Worm (Caenorhabditis elegans) whole organism, late embryonic: ENCODE data around the gene lips-7.
A peak's percentile ranks its signal among the peaks of the same experiment; 100 is the strongest.

Source experiments
- C08G9.2 ChIP-seq: sonication (generic microtip); optimal IDR thresholded peaks from 2 replicates; lab custom pipeline; 2016; ENCODE audit warnings: mild to moderate bottlenecking, missing genetic modification characterization, moderate library complexity, missing compliant biosample characterization
- C38D4.7 ChIP-seq: fragments of 200-800 bp; sonication (Bioruptor generic); optimal IDR thresholded peaks from 2 replicates; lab custom pipeline; 2018; ENCODE audit warnings: mild to moderate bottlenecking, missing genetic modification characterization, moderate library complexity, missing compliant biosample characterization
- K09A11.1 ChIP-seq: sonication (generic microtip); optimal IDR thresholded peaks from 2 replicates; lab custom pipeline; 2017; ENCODE audit warnings: antibody characterized with exemption, mild to moderate bottlenecking, missing genetic modification characterization, missing compliant biosample characterization; ENCODE audit not compliant: insufficient read depth
- T23F11.4 ChIP-seq: fragments of 200-800 bp; sonication (Bioruptor generic); optimal IDR thresholded peaks from 2 replicates; lab custom pipeline; 2018; ENCODE audit warnings: mild to moderate bottlenecking, missing genetic modification characterization, missing compliant biosample characterization
- ahr-1 ChIP-seq: sonication (generic microtip); optimal IDR thresholded peaks from 2 replicates; lab custom pipeline; 2016; ENCODE audit warnings: missing genetic modification characterization, missing compliant biosample characterization
- ceh-19 ChIP-seq: fragments of 200-800 bp; sonication (Bioruptor generic); optimal IDR thresholded peaks from 2 replicates; lab custom pipeline; 2018; ENCODE audit warnings: mild to moderate bottlenecking, missing genetic modification characterization, missing compliant biosample characterization
- ceh-2 ChIP-seq: sonication (generic microtip); optimal IDR thresholded peaks from 2 replicates; lab custom pipeline; 2016; ENCODE audit warnings: missing genotype, missing genetic modification characterization, missing compliant biosample characterization
- ceh-31 ChIP-seq: sonication (generic microtip); optimal IDR thresholded peaks from 2 replicates; lab custom pipeline; 2016; ENCODE audit warnings: missing genetic modification characterization, missing compliant biosample characterization
- ceh-34 ChIP-seq: sonication (generic microtip); optimal IDR thresholded peaks from 2 replicates; lab custom pipeline; 2016; ENCODE audit warnings: mild to moderate bottlenecking, missing genetic modification characterization, missing compliant biosample characterization
- ceh-45 ChIP-seq: fragments of 200-800 bp; sonication (Bioruptor generic); IDR thresholded peaks from 2 replicates; pipeline ENCODE4 v1.3.6; 2022; ENCODE audit warnings: missing genetic modification reagents, missing genetic modification characterization, missing compliant biosample characterization
- che-1 ChIP-seq: sonication (generic microtip); optimal IDR thresholded peaks from 2 replicates; lab custom pipeline; 2016; ENCODE audit warnings: mild to moderate bottlenecking, missing genetic modification characterization, missing compliant biosample characterization
- elt-2 ChIP-seq: sonication (generic microtip); optimal IDR thresholded peaks from 2 replicates; lab custom pipeline; 2016; ENCODE audit warnings: missing genetic modification reagents, missing genetic modification characterization, missing compliant biosample characterization
- fax-1 ChIP-seq: sonication (generic microtip); optimal IDR thresholded peaks from 2 replicates; lab custom pipeline; 2016; ENCODE audit warnings: missing genotype, missing genetic modification characterization, missing compliant biosample characterization
- fkh-10 ChIP-seq: fragments of 150-350 bp; optimal IDR thresholded peaks from 2 replicates; lab custom pipeline; 2014; ENCODE audit warnings: missing biosample characterization, missing genetic modification reagents, missing genetic modification characterization
- hlh-6 ChIP-seq: sonication (generic microtip); optimal IDR thresholded peaks from 2 replicates; lab custom pipeline; 2016; ENCODE audit warnings: missing genotype, missing genetic modification characterization, missing compliant biosample characterization
- madf-2 ChIP-seq: sonication (generic microtip); optimal IDR thresholded peaks from 2 replicates; lab custom pipeline; 2017; ENCODE audit warnings: missing genetic modification characterization, missing compliant biosample characterization
- nfya-1 ChIP-seq: sonication (generic microtip); optimal IDR thresholded peaks from 2 replicates; lab custom pipeline; 2017; ENCODE audit warnings: missing genetic modification characterization, mild to moderate bottlenecking, missing compliant biosample characterization, antibody characterized with exemption, moderate library complexity
- nhr-11 ChIP-seq: fragments of 150-350 bp; optimal IDR thresholded peaks from 2 replicates; lab custom pipeline; 2014; ENCODE audit warnings: missing biosample characterization, missing genetic modification characterization
- nhr-232 ChIP-seq: sonication (generic microtip); optimal IDR thresholded peaks from 2 replicates; lab custom pipeline; 2016; ENCODE audit warnings: missing genetic modification characterization, missing compliant biosample characterization
- npax-4 ChIP-seq: sonication (generic microtip); optimal IDR thresholded peaks from 2 replicates; lab custom pipeline; 2016; ENCODE audit warnings: missing genetic modification characterization, missing compliant biosample characterization
- pag-3 ChIP-seq: sonication (generic microtip); optimal IDR thresholded peaks from 2 replicates; lab custom pipeline; 2016; ENCODE audit warnings: missing compliant biosample characterization, missing genetic modification characterization, borderline replicate concordance
- pax-1 ChIP-seq: fragments of 150-350 bp; optimal IDR thresholded peaks from 2 replicates; lab custom pipeline; 2014; ENCODE audit warnings: missing biosample characterization, missing genetic modification characterization
- pha-2 ChIP-seq: sonication (generic microtip); optimal IDR thresholded peaks from 2 replicates; lab custom pipeline; 2017; ENCODE audit warnings: mild to moderate bottlenecking, missing genetic modification characterization, missing compliant biosample characterization
- sdc-2 ChIP-seq: sonication (generic microtip); optimal IDR thresholded peaks from 2 replicates; lab custom pipeline; 2016; ENCODE audit warnings: missing genotype, missing genetic modification characterization, missing compliant biosample characterization
- sox-2 ChIP-seq: fragments of 200-800 bp; sonication (Bioruptor generic); IDR thresholded peaks from 2 replicates; pipeline ENCODE4 v1.3.6; 2022; ENCODE audit warnings: missing genetic modification reagents, missing genetic modification characterization, missing compliant biosample characterization
- tbx-2 ChIP-seq: sonication (generic microtip); optimal IDR thresholded peaks from 2 replicates; lab custom pipeline; 2016; ENCODE audit warnings: missing genetic modification characterization, missing compliant biosample characterization
- tbx-7 ChIP-seq: sonication (generic microtip); optimal IDR thresholded peaks from 2 replicates; lab custom pipeline; 2016; ENCODE audit warnings: missing genotype, missing genetic modification characterization, missing compliant biosample characterization
- unc-3 ChIP-seq, 2 experiments: fragments of 200-800 bp in 1 of 2; sonication (Bioruptor generic) in 1 of 2; sonication (generic microtip) in 1 of 2; conservative IDR thresholded peaks in 1 of 2; optimal IDR thresholded peaks in 1 of 2; 2 replicates each; pipeline versions ENCODE4 v1.3.6 to Lab custom; 2016 to 2022; ENCODE audit warnings: missing compliant biosample characterization in 2 of 2, missing genetic modification characterization in 2 of 2, missing genetic modification reagents in 1 of 2
- unc-42 ChIP-seq: sonication (generic microtip); optimal IDR thresholded peaks from 2 replicates; lab custom pipeline; 2016; ENCODE audit warnings: missing genotype, missing genetic modification characterization, missing compliant biosample characterization
- unc-55 ChIP-seq: sonication (generic microtip); optimal IDR thresholded peaks from 2 replicates; lab custom pipeline; 2017; ENCODE audit warnings: missing biosample characterization, missing genetic modification reagents, missing genetic modification characterization
- unc-86 ChIP-seq: sonication (generic microtip); optimal IDR thresholded peaks from 2 replicates; lab custom pipeline; 2016; ENCODE audit warnings: missing genetic modification characterization, missing compliant biosample characterization
- zip-5 ChIP-seq: sonication (generic microtip); optimal IDR thresholded peaks from 2 replicates; lab custom pipeline; 2016; ENCODE audit warnings: missing genetic modification characterization, missing compliant biosample characterization

lips-7 gene

DNA sequence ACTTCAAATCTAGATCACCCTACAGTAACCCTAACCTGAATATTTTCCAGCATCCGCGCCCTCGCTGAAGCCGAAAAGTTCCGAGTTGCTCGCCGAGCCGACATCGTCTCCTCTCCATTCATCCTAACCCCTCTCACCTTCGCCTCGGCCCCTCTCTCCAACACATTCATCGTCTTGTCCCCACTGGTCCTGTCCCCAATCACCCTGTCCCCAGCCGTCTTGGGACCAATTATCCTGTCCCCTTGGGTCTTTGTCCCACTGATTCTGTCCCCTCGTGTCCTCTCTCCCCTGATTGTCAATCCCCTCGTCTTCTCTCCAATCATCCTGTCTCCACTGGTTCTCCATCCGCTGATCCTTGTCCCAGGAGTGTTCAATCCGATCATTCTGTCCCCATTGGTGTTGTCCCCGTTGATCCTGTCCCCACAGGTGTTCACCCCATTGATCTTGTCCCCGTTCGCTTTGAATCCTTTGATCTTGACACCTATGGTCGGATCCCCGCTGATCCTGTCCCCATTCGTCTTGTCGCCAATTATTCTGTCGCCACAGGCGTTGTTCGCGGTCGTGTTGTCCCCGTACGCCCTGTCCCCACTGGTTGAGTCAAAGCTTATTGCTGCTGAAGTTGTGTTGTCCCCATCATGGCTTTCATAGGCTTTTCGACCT lies at the start of gene lips-7:
TSS of gene lips-7 (plus strand) at position 610 of the 660 bp plus-strand sequence.
- peak; percentile 11 for TF ChIP-seq C08G9.2 (tag; lab: Kevin White, UChicago)
- no peak for TF ChIP-seq pag-3 (tag; lab: Kevin White, UChicago)
- no peak for TF ChIP-seq T23F11.4
- peak; percentile 49 for TF ChIP-seq hlh-6 (tag; lab: Kevin White, UChicago)
- TF ChIP-seq C38D4.7: peak; percentile 10
- TF ChIP-seq, all 69 proteins: peak for 3

DNA sequence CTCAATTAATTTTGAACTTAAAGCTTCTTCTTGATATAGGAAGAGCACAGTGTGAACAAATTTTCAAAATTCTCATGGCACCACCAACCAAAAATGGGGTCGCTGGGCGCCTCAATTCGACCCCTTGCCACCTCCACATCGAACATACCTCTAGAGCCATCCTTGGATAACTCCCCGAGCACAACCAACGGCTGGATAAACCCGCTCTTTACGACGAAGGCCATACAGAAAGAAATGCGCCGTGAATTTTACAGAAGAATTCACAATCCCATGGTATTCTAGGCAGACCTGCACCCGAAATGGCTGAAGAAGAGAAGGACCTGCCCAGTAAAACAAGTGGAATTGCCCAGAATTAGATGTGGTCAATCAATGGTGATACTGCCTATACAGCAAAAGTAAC lies 49.0 kb upstream of the lips-7 start:
- TF ChIP-seq ahr-1 (no peak), fkh-10 (no peak), sdc-2 (no peak), ceh-19 (no peak), sox-2 (GFP tag; lab: Robert Waterston, UW) (no peak), unc-86 (no peak), tbx-7 (tag; lab: Kevin White, UChicago) (no peak), unc-55 (GFP tag; lab: Kevin White, UChicago) (no peak), K09A11.1 (no peak), npax-4 (tag; lab: Kevin White, UChicago) (no peak)

DNA sequence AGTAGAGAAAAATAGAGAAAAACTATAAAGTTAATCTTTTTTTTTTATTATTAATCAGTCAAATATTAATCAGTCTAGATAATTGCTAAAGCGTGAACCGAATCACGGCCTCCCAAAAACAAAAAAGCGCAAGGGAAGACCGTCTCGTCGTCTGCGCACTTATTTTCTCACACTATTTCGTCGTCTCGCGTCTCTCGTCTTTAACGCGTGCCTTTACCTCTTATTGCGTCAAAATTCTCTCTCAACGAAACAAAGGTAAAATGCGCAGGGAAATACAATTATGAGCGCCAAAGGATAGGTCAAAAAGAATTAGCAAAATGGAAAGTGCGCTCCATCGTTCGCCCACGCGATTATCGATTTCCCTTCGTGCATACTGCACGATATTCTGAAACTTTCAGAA lies 45.6 kb upstream of the lips-7 start:
- TF ChIP-seq pax-1 (peak; percentile 22), tbx-2 (tag; lab: Kevin White, UChicago) (no peak), unc-42 (tag; lab: Kevin White, UChicago) (peak; percentile 46), elt-2 (peak; percentile 5), ceh-31 (tag; lab: Kevin White, UChicago) (peak; percentile 25), nfya-1 (tag; lab: Kevin White, UChicago) (peak; percentile 36), unc-86 (no peak)

DNA sequence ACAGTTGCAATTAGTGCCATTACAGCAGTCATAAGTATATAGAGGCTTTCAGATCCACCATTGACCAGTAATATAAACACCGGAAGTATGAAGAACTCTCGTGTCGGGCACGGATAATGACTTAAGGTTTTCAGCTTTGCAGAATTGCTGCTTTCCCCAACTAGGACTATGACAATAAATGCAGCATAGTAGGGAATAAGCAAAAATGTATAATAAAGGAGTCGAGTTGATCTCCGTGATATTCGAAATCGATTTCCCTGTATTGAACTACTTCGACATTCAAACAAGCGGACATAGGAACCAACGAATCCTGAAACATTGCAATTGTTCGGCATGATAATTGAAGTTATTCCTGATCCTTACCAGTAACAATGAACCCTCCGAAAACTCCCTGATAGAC lies 43.1 kb upstream of the lips-7 start:
- no peak for TF ChIP-seq che-1 (tag; lab: Kevin White, UChicago)
- TF ChIP-seq tbx-7 (tag; lab: Kevin White, UChicago): no peak
- TF ChIP-seq hlh-6 (tag; lab: Kevin White, UChicago): no peak
- TF ChIP-seq K09A11.1: no peak
- TF ChIP-seq ceh-34: no peak
- TF ChIP-seq fax-1 (tag; lab: Kevin White, UChicago): no peak

DNA sequence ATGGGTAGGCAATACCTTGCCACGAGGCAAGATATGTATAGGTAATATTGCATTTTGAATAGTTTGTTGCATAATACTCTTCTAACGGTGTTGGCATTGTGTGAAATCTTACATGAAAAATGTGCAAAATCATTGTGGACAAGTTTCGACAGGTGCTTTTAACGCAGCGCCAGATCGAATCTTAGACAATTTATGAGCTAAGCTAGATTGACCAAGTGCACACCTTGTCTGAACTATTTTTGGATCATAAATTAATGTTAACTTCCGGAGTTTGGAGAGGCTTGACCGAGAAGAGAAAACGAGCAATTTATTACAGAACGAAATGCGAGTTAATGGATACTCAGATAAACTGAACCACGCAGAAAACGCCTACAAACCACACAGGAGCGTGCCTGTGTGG lies 42.4 kb upstream of the lips-7 start, which contains the start of gene srh-105:
TSS of gene srh-105 (minus strand) at position 101 of the 400 bp plus-strand sequence.
- TF ChIP-seq madf-2 (no peak), zip-5 (tag; lab: Kevin White, UChicago) (no peak), ceh-19 (no peak), nfya-1 (tag; lab: Kevin White, UChicago) (no peak), ceh-2 (no peak), unc-86 (no peak), pha-2 (no peak), unc-3 (GFP tag; conservative IDR thresholded peaks at IDR 0.05; lab: Robert Waterston, UW) (no peak), unc-3 (tag; optimal IDR thresholded peaks at IDR 0.05; lab: Kevin White, UChicago) (no peak)

DNA sequence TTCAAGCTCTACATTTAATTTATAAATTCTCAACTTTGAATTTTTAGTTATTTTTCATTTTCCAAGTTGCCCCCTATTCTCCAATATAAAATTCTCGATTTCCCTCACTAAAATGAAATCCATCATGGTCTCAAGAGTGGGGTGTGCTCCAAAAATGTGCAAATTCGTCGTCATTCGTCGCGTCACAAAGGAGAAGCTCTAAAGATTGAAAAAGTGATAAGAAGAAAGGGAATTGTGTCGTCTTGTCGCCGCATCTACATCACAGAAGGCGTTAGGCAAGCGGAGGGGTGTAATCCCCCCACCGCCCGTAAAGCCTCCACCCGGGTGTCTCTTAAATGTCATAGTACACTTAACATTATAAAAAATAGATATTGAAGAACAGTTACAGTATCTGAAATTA lies 39.7 kb upstream of the lips-7 start:
- TF ChIP-seq ceh-2 (no peak), pag-3 (tag; lab: Kevin White, UChicago) (no peak), nhr-11 (tag; lab: Kevin White, UChicago) (no peak), nhr-232 (tag; lab: Kevin White, UChicago) (no peak), ceh-45 (GFP tag; lab: Robert Waterston, UW) (no peak), fkh-10 (no peak)
